Fruit fly (Drosophila melanogaster) whole organism, pupa: ENCODE measurements around the gene brm.

Source experiments
- CG13204 ChIP-seq: fragments of 200-800 bp; sonication (Bioruptor generic); optimal IDR thresholded peaks from 2 replicates; lab custom pipeline; 2018; ENCODE audit warnings: missing biosample characterization, mild to moderate bottlenecking, missing genetic modification characterization, moderate library complexity
- CG17806 ChIP-seq: fragments of 200-800 bp; sonication (Bioruptor generic); optimal IDR thresholded peaks from 2 replicates; lab custom pipeline; 2018; ENCODE audit warnings: missing biosample characterization, mild to moderate bottlenecking, missing genetic modification characterization, moderate library complexity
- CG32121 ChIP-seq: fragments of 200-800 bp; sonication (Bioruptor generic); IDR thresholded peaks from 2 replicates; pipeline ENCODE4 v1.3.6; 2022; ENCODE audit warnings: missing biosample characterization, missing genetic modification characterization
- CG34367 ChIP-seq: fragments of 200-800 bp; sonication (Bioruptor generic); optimal IDR thresholded peaks from 2 replicates; lab custom pipeline; 2018; ENCODE audit warnings: missing biosample characterization, mild to moderate bottlenecking, missing genetic modification characterization
- CG4496 ChIP-seq: fragments of 200-800 bp; sonication (Bioruptor generic); IDR thresholded peaks from 3 replicates; pipeline ENCODE4 v1.3.6; 2022; ENCODE audit warnings: missing biosample characterization, missing genetic modification characterization
- CG8159 ChIP-seq: fragments of 200-800 bp; sonication (Bioruptor generic); optimal IDR thresholded peaks from 3 replicates; lab custom pipeline; 2018; ENCODE audit warnings: missing biosample characterization, mild to moderate bottlenecking, missing genetic modification characterization, moderate library complexity
- CG8301 ChIP-seq: fragments of 200-800 bp; sonication (Bioruptor generic); optimal IDR thresholded peaks from 2 replicates; lab custom pipeline; 2018; ENCODE audit warnings: missing biosample characterization, mild to moderate bottlenecking, missing genetic modification characterization
- EcR ChIP-seq: fragments of 200-800 bp; sonication (Bioruptor generic); optimal IDR thresholded peaks from 3 replicates; lab custom pipeline; 2019; ENCODE audit warnings: missing biosample characterization, missing genetic modification characterization, mild to moderate bottlenecking, moderate library complexity, missing genetic modification reagents
- Pif1B ChIP-seq: fragments of 200-800 bp; sonication (Bioruptor generic); optimal IDR thresholded peaks from 3 replicates; lab custom pipeline; 2016; ENCODE audit warnings: missing biosample characterization, missing genetic modification characterization
- gl ChIP-seq: fragments of 200-800 bp; sonication (Bioruptor generic); optimal IDR thresholded peaks from 2 replicates; lab custom pipeline; 2018; ENCODE audit warnings: missing biosample characterization, mild to moderate bottlenecking, missing genetic modification characterization
- rn ChIP-seq: fragments of 200-800 bp; sonication (Bioruptor generic); IDR thresholded peaks from 2 replicates; pipeline ENCODE4 v1.3.6; 2022; ENCODE audit warnings: missing biosample characterization, missing genetic modification characterization

DNA sequence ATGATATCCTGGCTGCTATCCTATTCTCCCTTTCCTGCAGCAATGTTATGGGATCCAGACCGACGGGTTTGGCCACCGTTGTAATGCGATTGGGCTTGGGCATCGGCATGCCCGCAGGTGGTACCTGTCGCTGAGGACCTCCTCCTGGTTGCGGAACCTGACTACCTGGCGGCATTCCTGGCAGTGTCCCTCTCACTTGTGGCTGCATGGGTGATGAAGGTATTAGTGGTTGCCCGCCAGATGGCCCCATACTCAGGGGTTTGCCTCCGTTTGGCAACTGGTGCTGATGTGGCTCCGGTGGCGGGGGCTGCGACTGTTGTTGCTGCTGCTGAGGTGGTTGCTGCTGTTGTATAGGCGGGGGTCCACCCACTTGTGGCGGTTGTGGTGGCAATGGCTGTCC, 8.5 kb downstream of the brm start:
- TF ChIP-seq rn (GFP tag; lab: Robert Waterston, UW) (no peak), CG17806 (tag; lab: Kevin White, UChicago) (no peak), EcR (GFP tag; lab: Kevin White, UChicago) (no peak), CG8159 (tag; lab: Kevin White, UChicago) (no peak), CG4496 (GFP tag; lab: Robert Waterston, UW) (no peak), gl (no peak), CG8301 (no peak), CG32121 (no peak), Pif1B (GFP tag; lab: Kevin White, UChicago) (no peak), CG13204 (GFP tag; lab: Kevin White, UChicago) (no peak), CG34367 (no peak)
